Fruit fly (Drosophila melanogaster) whole organism, embryonic: ENCODE measurements around the gene Arfip.

Experiments used
- Atf3 ChIP-seq: fragments of 200-800 bp; sonication (Bioruptor generic); optimal IDR thresholded peaks from 3 replicates; lab custom pipeline; 2016; ENCODE audit warnings: missing biosample characterization, missing genetic modification characterization
- C15 ChIP-seq: fragments of 200-800 bp; sonication (Bioruptor generic); IDR thresholded peaks from 3 replicates; pipeline ENCODE4 v1.3.6; 2022; ENCODE audit warnings: missing biosample characterization, missing genetic modification characterization
- CG15601 ChIP-seq: fragments of 200-800 bp; sonication (Bioruptor generic); optimal IDR thresholded peaks from 3 replicates; lab custom pipeline; 2019; ENCODE audit warnings: missing biosample characterization, mild to moderate bottlenecking, missing genetic modification characterization, moderate library complexity
- CG17612 ChIP-seq: fragments of 200-800 bp; sonication (Bioruptor generic); IDR thresholded peaks from 2 replicates; pipeline ENCODE4 v1.3.6; 2022; ENCODE audit warnings: missing biosample characterization, missing genetic modification characterization
- CG2712 ChIP-seq: fragments of 200-800 bp; optimal IDR thresholded peaks from 3 replicates; lab custom pipeline; 2019; ENCODE audit warnings: missing biosample characterization, mild to moderate bottlenecking, missing genetic modification characterization, moderate library complexity
- CG2889 ChIP-seq: fragments of 200-800 bp; sonication (Bioruptor generic); IDR thresholded peaks from 3 replicates; pipeline ENCODE4 v1.3.6; 2022; ENCODE audit warnings: missing biosample characterization, missing genetic modification characterization
- CG30403 ChIP-seq: fragments of 200-800 bp; sonication (Bioruptor generic); optimal IDR thresholded peaks from 3 replicates; lab custom pipeline; 2016; ENCODE audit warnings: missing biosample characterization, missing genetic modification characterization
- CG3847 ChIP-seq: fragments of 200-800 bp; sonication (Bioruptor generic); IDR thresholded peaks from 2 replicates; pipeline ENCODE4 v1.3.6; 2022; ENCODE audit warnings: missing biosample characterization, missing genetic modification characterization
- CG43689 ChIP-seq: fragments of 200-800 bp; sonication (Bioruptor generic); IDR thresholded peaks from 2 replicates; pipeline ENCODE4 v1.3.6; 2022; ENCODE audit warnings: missing biosample characterization, missing genetic modification characterization
- CG6765 ChIP-seq: fragments of 200-800 bp; sonication (Bioruptor generic); optimal IDR thresholded peaks from 3 replicates; lab custom pipeline; 2017; ENCODE audit warnings: missing biosample characterization, mild to moderate bottlenecking, missing genetic modification characterization
- CG6813 ChIP-seq: fragments of 200-800 bp; sonication (Bioruptor generic); optimal IDR thresholded peaks from 2 replicates; lab custom pipeline; 2017; ENCODE audit warnings: missing biosample characterization, missing genetic modification characterization, mild to moderate bottlenecking, moderate library complexity, missing genetic modification reagents
- CG7839 ChIP-seq: fragments of 200-800 bp; sonication (Bioruptor generic); optimal IDR thresholded peaks from 3 replicates; lab custom pipeline; 2018; ENCODE audit warnings: missing biosample characterization, mild to moderate bottlenecking, missing genetic modification characterization, moderate library complexity
- Dad ChIP-seq: fragments of 200-800 bp; sonication (Bioruptor generic); optimal IDR thresholded peaks from 3 replicates; lab custom pipeline; 2016; ENCODE audit warnings: missing biosample characterization, missing genetic modification characterization
- Dek ChIP-seq: fragments of 200-800 bp; sonication (Bioruptor generic); optimal IDR thresholded peaks from 3 replicates; lab custom pipeline; 2019; ENCODE audit warnings: missing biosample characterization, mild to moderate bottlenecking, missing genetic modification characterization, moderate library complexity
- GATAe ChIP-seq: fragments of 200-800 bp; sonication (Bioruptor generic); conservative IDR thresholded peaks from 2 replicates; pipeline ENCODE4 v1.3.6; 2022; ENCODE audit warnings: missing biosample characterization, missing genetic modification characterization
- Gsc ChIP-seq: fragments of 200-800 bp; sonication (Bioruptor generic); IDR thresholded peaks from 2 replicates; pipeline ENCODE4 v1.3.6; 2022; ENCODE audit warnings: missing biosample characterization, missing genetic modification characterization
- Hmr ChIP-seq: fragments of 200-800 bp; sonication (Bioruptor generic); optimal IDR thresholded peaks from 3 replicates; lab custom pipeline; 2017; ENCODE audit warnings: mild to moderate bottlenecking, missing biosample characterization, missing genetic modification reagents, missing genetic modification characterization
- Hr3 ChIP-seq: fragments of 200-800 bp; sonication (Bioruptor generic); optimal IDR thresholded peaks from 3 replicates; lab custom pipeline; 2016; ENCODE audit warnings: missing biosample characterization, missing genetic modification characterization
- Kr ChIP-seq: fragments of 200-800 bp; sonication (Bioruptor generic); optimal IDR thresholded peaks from 2 replicates; lab custom pipeline; 2017; ENCODE audit warnings: missing biosample characterization, mild to moderate bottlenecking, missing genetic modification characterization
- Mad ChIP-seq: fragments of 200-800 bp; sonication (Bioruptor generic); optimal IDR thresholded peaks from 2 replicates; lab custom pipeline; 2016; ENCODE audit warnings: missing biosample characterization, missing genetic modification characterization
- Pdp1 ChIP-seq, 2 experiments: fragments of 200-800 bp; sonication (Bioruptor generic); optimal IDR thresholded peaks; 3 replicates each; lab custom pipeline; 2016; ENCODE audit warnings: missing biosample characterization in 2 of 2, missing genetic modification characterization in 2 of 2, mild to moderate bottlenecking in 1 of 2, moderate library complexity in 1 of 2
- abd-A ChIP-seq: fragments of 200-800 bp; sonication (Bioruptor generic); optimal IDR thresholded peaks from 3 replicates; lab custom pipeline; 2019; ENCODE audit warnings: missing biosample characterization, mild to moderate bottlenecking, missing genetic modification characterization, moderate library complexity
- amos ChIP-seq: fragments of 200-800 bp; sonication (Bioruptor generic); IDR thresholded peaks from 2 replicates; pipeline ENCODE4 v1.3.6; 2022; ENCODE audit warnings: missing biosample characterization, missing genetic modification characterization; ENCODE audit not compliant: partially characterized antibody
- bbx ChIP-seq: fragments of 200-800 bp; sonication (Bioruptor generic); IDR thresholded peaks from 2 replicates; pipeline ENCODE4 v1.3.6; 2022; ENCODE audit warnings: missing biosample characterization, missing genetic modification characterization; ENCODE audit not compliant: partially characterized antibody
- bcd ChIP-seq: fragments of 200-800 bp; sonication (Bioruptor generic); optimal IDR thresholded peaks from 2 replicates; lab custom pipeline; 2017; ENCODE audit warnings: missing biosample characterization, mild to moderate bottlenecking, missing genetic modification characterization
- bigmax ChIP-seq: fragments of 200-800 bp; sonication (Bioruptor generic); optimal IDR thresholded peaks from 2 replicates; lab custom pipeline; 2018; ENCODE audit warnings: missing biosample characterization, mild to moderate bottlenecking, missing genetic modification characterization
- cad ChIP-seq: fragments of >200 bp; optimal IDR thresholded peaks from 2 replicates; lab custom pipeline; 2017; ENCODE audit warnings: missing biosample characterization, missing genetic modification characterization
- cas ChIP-seq: fragments of 200-800 bp; sonication (Bioruptor generic); IDR thresholded peaks from 2 replicates; pipeline ENCODE4 v1.3.6; 2022; ENCODE audit warnings: missing biosample characterization, missing genetic modification characterization
- caup ChIP-seq: fragments of 200-800 bp; sonication (Bioruptor generic); optimal IDR thresholded peaks from 3 replicates; lab custom pipeline; 2017; ENCODE audit warnings: missing biosample characterization, mild to moderate bottlenecking, missing genetic modification characterization, moderate library complexity; ENCODE audit not compliant: severe bottlenecking
- chif ChIP-seq, 2 experiments: fragments of 200-800 bp; sonication (Bioruptor generic); optimal IDR thresholded peaks; 3 replicates each; lab custom pipeline; 2016; ENCODE audit warnings: missing biosample characterization in 2 of 2, missing genetic modification characterization in 2 of 2
- ci ChIP-seq: fragments of 200-800 bp; sonication (Bioruptor generic); IDR thresholded peaks from 3 replicates; pipeline ENCODE4 v1.3.6; 2022; ENCODE audit warnings: missing biosample characterization, missing genetic modification characterization
- cwo ChIP-seq: fragments of 200-800 bp; sonication (Bioruptor generic); optimal IDR thresholded peaks from 3 replicates; lab custom pipeline; 2017; ENCODE audit warnings: missing biosample characterization, missing genetic modification characterization, mild to moderate bottlenecking, moderate library complexity, missing genetic modification reagents
- dati ChIP-seq: fragments of 200-800 bp; sonication (Bioruptor generic); IDR thresholded peaks from 2 replicates; pipeline ENCODE4 v1.3.6; 2022; ENCODE audit warnings: missing biosample characterization, missing genetic modification characterization
- dm ChIP-seq: fragments of 200-800 bp; sonication (Bioruptor generic); optimal IDR thresholded peaks from 3 replicates; lab custom pipeline; 2016; ENCODE audit warnings: missing biosample characterization, missing genetic modification characterization
- dmrt11E ChIP-seq: fragments of 200-800 bp; sonication (Bioruptor generic); optimal IDR thresholded peaks from 3 replicates; lab custom pipeline; 2018; ENCODE audit warnings: missing biosample characterization, mild to moderate bottlenecking, missing genetic modification characterization, moderate library complexity
- ems ChIP-seq: fragments of 200-800 bp; sonication (Bioruptor generic); optimal IDR thresholded peaks from 3 replicates; lab custom pipeline; 2016; ENCODE audit warnings: missing biosample characterization, missing genetic modification characterization
- eyg ChIP-seq: fragments of 200-800 bp; sonication (Bioruptor generic); optimal IDR thresholded peaks from 3 replicates; lab custom pipeline; 2016; ENCODE audit warnings: missing biosample characterization, missing genetic modification characterization
- ham ChIP-seq: fragments of 200-800 bp; sonication (Bioruptor generic); IDR thresholded peaks from 2 replicates; pipeline ENCODE4 v1.3.6; 2022; ENCODE audit warnings: missing biosample characterization, missing genetic modification characterization
- lola ChIP-seq, 3 experiments: fragments of >200 bp in 2 of 3; fragments of 200-800 bp in 1 of 3; sonication (Bioruptor generic) in 1 of 3; optimal IDR thresholded peaks; 2 replicates each; lab custom pipeline; 2017 to 2019; ENCODE audit warnings: missing biosample characterization in 3 of 3, missing genetic modification characterization in 3 of 3, mild to moderate bottlenecking in 1 of 3, moderate library complexity in 1 of 3
- mirr ChIP-seq: fragments of 200-800 bp; sonication (Bioruptor generic); optimal IDR thresholded peaks from 3 replicates; lab custom pipeline; 2018; ENCODE audit warnings: missing biosample characterization, mild to moderate bottlenecking, missing genetic modification characterization
- odd ChIP-seq: fragments of 200-800 bp; sonication (Bioruptor generic); optimal IDR thresholded peaks from 2 replicates; lab custom pipeline; 2017; ENCODE audit warnings: missing biosample characterization, mild to moderate bottlenecking, missing genetic modification characterization
- onecut ChIP-seq: fragments of 200-800 bp; sonication (Bioruptor generic); IDR thresholded peaks from 2 replicates; pipeline ENCODE4 v1.3.6; 2022; ENCODE audit warnings: missing biosample characterization, missing genetic modification characterization
- peb ChIP-seq: fragments of 200-800 bp; sonication (Bioruptor generic); IDR thresholded peaks from 2 replicates; pipeline ENCODE4 v1.3.6; 2022; ENCODE audit warnings: missing biosample characterization, missing genetic modification characterization
- ranshi ChIP-seq: fragments of 200-800 bp; sonication (Bioruptor generic); IDR thresholded peaks from 2 replicates; pipeline ENCODE4 v1.3.6; 2022; ENCODE audit warnings: missing biosample characterization, missing genetic modification characterization
- seq ChIP-seq: fragments of 200-800 bp; sonication (Bioruptor generic); IDR thresholded peaks from 2 replicates; pipeline ENCODE4 v1.3.6; 2022; ENCODE audit warnings: missing biosample characterization, missing genetic modification characterization
- trh ChIP-seq: fragments of 200-800 bp; sonication (Bioruptor generic); optimal IDR thresholded peaks from 2 replicates; lab custom pipeline; 2016; ENCODE audit warnings: missing biosample characterization, missing genetic modification characterization
- tup ChIP-seq: fragments of 200-800 bp; sonication (Bioruptor generic); optimal IDR thresholded peaks from 2 replicates; lab custom pipeline; 2016; ENCODE audit warnings: missing biosample characterization, mild to moderate bottlenecking, missing genetic modification characterization, moderate library complexity
- zen ChIP-seq: fragments of 200-800 bp; sonication (Bioruptor generic); optimal IDR thresholded peaks from 3 replicates; lab custom pipeline; 2018; ENCODE audit warnings: missing biosample characterization, mild to moderate bottlenecking, missing genetic modification characterization, moderate library complexity

The Arfip gene

DNA sequence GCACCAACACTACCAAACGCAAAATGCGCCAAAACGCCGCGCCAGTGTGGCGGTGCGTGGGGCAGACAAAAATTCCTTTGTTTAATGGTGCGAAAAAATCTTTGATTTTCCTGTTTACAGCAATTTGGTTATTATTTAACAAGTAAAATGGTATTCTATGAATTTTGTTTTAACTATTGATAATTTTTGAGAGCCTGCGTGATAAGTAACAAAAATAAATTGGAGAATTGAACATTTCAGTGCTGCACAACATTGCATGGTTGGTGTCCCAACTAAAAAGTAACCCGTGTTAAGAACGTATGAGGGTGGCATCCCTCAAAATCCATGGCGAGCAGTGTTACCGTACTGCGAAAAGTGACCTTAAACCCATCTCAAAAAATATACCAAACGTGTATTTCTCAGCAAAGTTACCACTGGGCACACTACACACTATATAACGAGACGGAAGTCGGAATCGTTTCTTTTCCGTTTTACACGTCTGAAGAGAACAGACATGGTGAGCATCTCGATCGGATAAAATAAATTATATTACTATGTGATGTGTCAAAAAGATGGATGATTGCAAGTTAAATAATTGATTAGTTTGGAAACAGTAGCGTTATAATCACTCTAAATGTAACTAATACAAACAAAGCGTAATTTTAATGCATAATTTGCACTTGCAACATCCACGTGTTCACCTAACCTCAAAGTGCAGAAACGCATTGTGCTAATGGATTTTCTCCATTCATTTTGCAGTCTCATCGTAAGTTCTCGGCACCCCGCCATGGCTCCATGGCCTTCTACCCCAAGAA, 13.2 kb downstream of the Arfip start, which contains the start of the genes CG6693 and RpL3 (continued):
- TF ChIP-seq cas (GFP tag; lab: Robert Waterston, UW): peak; percentile 55; the same call in 1 of the 2 replicates
- peak; percentile 73 for TF ChIP-seq Dad (GFP tag; lab: Kevin White, UChicago)
- no peak for TF ChIP-seq lola (GFP tag; optimal IDR thresholded peaks at IDR 0.05; lab: Kevin White, UChicago)
- no peak for TF ChIP-seq CG2889 (GFP tag; lab: Robert Waterston, UW)
- TF ChIP-seq amos (GFP tag; lab: Robert Waterston, UW): peak; percentile 58
- TF ChIP-seq dmrt11E: peak; percentile 58
- peak; percentile 77 for TF ChIP-seq CG7839 (tag; lab: Kevin White, UChicago)
- peak; percentile 49; the same call in 1 of the 2 replicates for TF ChIP-seq ranshi (GFP tag; lab: Robert Waterston, UW)
- peak; percentile 26 for TF ChIP-seq chif (GFP tag; optimal IDR thresholded peaks at IDR 0.05; lab: Kevin White, UChicago)
- no peak for TF ChIP-seq cad (GFP tag; lab: Kevin White, UChicago)
- peak; percentile 60 for TF ChIP-seq zen (tag; lab: Kevin White, UChicago)
- peak; percentile 75 for TF ChIP-seq CG15601 (tag; lab: Kevin White, UChicago)
- no peak for TF ChIP-seq Kr (GFP tag; lab: Kevin White, UChicago)
- TF ChIP-seq CG43689 (GFP tag; lab: Robert Waterston, UW): no peak
- no peak for TF ChIP-seq Gsc
- TF ChIP-seq trh: peak; percentile 48
- TF ChIP-seq GATAe (GFP tag; lab: Robert Waterston, UW): no peak
- peak; percentile 47; the same call in 1 of the 3 replicates for TF ChIP-seq C15 (GFP tag; lab: Robert Waterston, UW)
- TF ChIP-seq bcd: peak; percentile 79
- peak; percentile 46 for TF ChIP-seq ems (GFP tag; lab: Kevin White, UChicago)
- TF ChIP-seq abd-A (tag; lab: Kevin White, UChicago): no peak
- peak; percentile 88 for TF ChIP-seq dm (GFP tag; lab: Kevin White, UChicago)
- TF ChIP-seq CG6813 (GFP tag; lab: Kevin White, UChicago): peak; percentile 90
- no peak for TF ChIP-seq ham
- peak; percentile 32 for TF ChIP-seq Atf3 (GFP tag; lab: Kevin White, UChicago)
- 0 out of 2 replicates have a peak, but pooled peaks have one; percentile 29 for TF ChIP-seq dati (GFP tag; lab: Robert Waterston, UW)
- TF ChIP-seq cwo (GFP tag; lab: Kevin White, UChicago): peak; percentile 61
- TF ChIP-seq ci (GFP tag; lab: Robert Waterston, UW): peak; percentile 95
- peak; percentile 55 for TF ChIP-seq CG30403 (GFP tag; lab: Kevin White, UChicago)
- peak; percentile 90 for TF ChIP-seq mirr (GFP tag; lab: Kevin White, UChicago)
- peak; percentile 63; the same call in 1 of the 2 replicates for TF ChIP-seq seq (GFP tag; lab: Robert Waterston, UW)
- 0 out of 2 replicates have a peak, but pooled peaks have one; percentile 61 for TF ChIP-seq CG17612 (GFP tag; lab: Robert Waterston, UW)
- peak; percentile 89 for TF ChIP-seq odd
- peak; percentile 42 for TF ChIP-seq Hr3 (GFP tag; lab: Kevin White, UChicago)
- TF ChIP-seq CG2712: peak; percentile 70
- no peak for TF ChIP-seq tup
- peak; percentile 92 for TF ChIP-seq caup (GFP tag; lab: Kevin White, UChicago)
- peak; percentile 50 for TF ChIP-seq Mad (GFP tag; lab: Kevin White, UChicago)
- TF ChIP-seq Dek: peak; percentile 70
- TF ChIP-seq bigmax (GFP tag; lab: Kevin White, UChicago): peak; percentile 99
- TF ChIP-seq eyg (GFP tag; lab: Kevin White, UChicago): peak; percentile 25
- TF ChIP-seq Hmr (GFP tag; lab: Kevin White, UChicago): peak; percentile 94
- TF ChIP-seq CG3847 (GFP tag; lab: Robert Waterston, UW): peak; percentile 65
- peak; percentile 63; the same call in 1 of the 2 replicates for TF ChIP-seq bbx (GFP tag; lab: Robert Waterston, UW)
- TF ChIP-seq Pdp1 (GFP tag; optimal IDR thresholded peaks at IDR 0.05; lab: Kevin White, UChicago): peak; percentile 50 to 82
- peak; percentile 84 for TF ChIP-seq onecut
- peak; percentile 93 for TF ChIP-seq CG6765
- TF ChIP-seq peb (GFP tag; lab: Robert Waterston, UW): no peak
